Fruit fly (Drosophila melanogaster) whole organism, wandering third instar larva: ENCODE measurements around the gene Syx5.

Source experiments
- Abd-B ChIP-seq: fragments of >200 bp; optimal IDR thresholded peaks from 2 replicates; lab custom pipeline; 2017; ENCODE audit warnings: missing biosample characterization, missing genetic modification characterization
- CG32264 ChIP-seq: fragments of 200-800 bp; sonication (Bioruptor generic); optimal IDR thresholded peaks from 2 replicates; lab custom pipeline; 2016; ENCODE audit warnings: missing biosample characterization, missing genetic modification characterization
- CG9705 ChIP-seq: fragments of 200-800 bp; sonication (Bioruptor generic); optimal IDR thresholded peaks from 2 replicates; lab custom pipeline; 2018; ENCODE audit warnings: missing biosample characterization, mild to moderate bottlenecking, missing genetic modification characterization
- CrebA ChIP-seq: fragments of 200-800 bp; sonication (Bioruptor generic); optimal IDR thresholded peaks from 2 replicates; lab custom pipeline; 2016; ENCODE audit warnings: missing biosample characterization, mild to moderate bottlenecking, missing genetic modification characterization, borderline replicate concordance
- Dfd ChIP-seq: fragments of >200 bp; optimal IDR thresholded peaks from 2 replicates; lab custom pipeline; 2017; ENCODE audit warnings: missing biosample characterization, missing genetic modification characterization
- Dif ChIP-seq: fragments of 200-275, 200-300 bp; sonication (Bioruptor generic); optimal IDR thresholded peaks from 2 replicates; lab custom pipeline; 2018; ENCODE audit warnings: missing biosample characterization, missing genetic modification characterization; ENCODE audit not compliant: partially characterized antibody
- GATAd ChIP-seq: sonication (Bioruptor generic); optimal IDR thresholded peaks from 2 replicates; lab custom pipeline; 2016; ENCODE audit warnings: missing biosample characterization, missing genetic modification characterization
- HLH106 ChIP-seq: fragments of 200-800 bp; optimal IDR thresholded peaks from 3 replicates; lab custom pipeline; 2019; ENCODE audit warnings: missing biosample characterization, mild to moderate bottlenecking, missing genetic modification characterization, moderate library complexity
- Hnf4 ChIP-seq: fragments of 200-800 bp; sonication (Bioruptor generic); optimal IDR thresholded peaks from 2 replicates; lab custom pipeline; 2016; ENCODE audit warnings: missing biosample characterization, mild to moderate bottlenecking, missing genetic modification characterization
- Hr78 ChIP-seq: fragments of >200 bp; optimal IDR thresholded peaks from 2 replicates; lab custom pipeline; 2017; ENCODE audit warnings: missing biosample characterization, missing genetic modification characterization
- Hr83 ChIP-seq: fragments of 200-300 bp; sonication (Bioruptor generic); optimal IDR thresholded peaks from 2 replicates; lab custom pipeline; 2016; ENCODE audit warnings: missing biosample characterization, mild to moderate bottlenecking, missing genetic modification characterization, moderate library complexity; ENCODE audit not compliant: poor library complexity, severe bottlenecking
- Jra ChIP-seq: sonication (Bioruptor generic); optimal IDR thresholded peaks from 2 replicates; lab custom pipeline; 2016; ENCODE audit warnings: missing biosample characterization, missing genetic modification characterization
- Mio ChIP-seq: sonication (Bioruptor generic); optimal IDR thresholded peaks from 2 replicates; lab custom pipeline; 2016; ENCODE audit warnings: missing biosample characterization, missing genetic modification characterization
- Myc ChIP-seq: fragments of >200 bp; optimal IDR thresholded peaks from 2 replicates; lab custom pipeline; 2017
- N ChIP-seq: fragments of >200 bp; optimal IDR thresholded peaks from 2 replicates; lab custom pipeline; 2018; ENCODE audit warnings: missing biosample characterization, missing external identifiers, missing genetic modification characterization
- OdsH ChIP-seq: fragments of 200-800 bp; sonication (Bioruptor generic); optimal IDR thresholded peaks from 2 replicates; lab custom pipeline; 2016; ENCODE audit warnings: missing biosample characterization, mild to moderate bottlenecking, missing genetic modification characterization
- Rel ChIP-seq, 2 experiments: fragments of 200-800 bp; sonication (Bioruptor generic) in 1 of 2; optimal IDR thresholded peaks; 2 replicates in 1 of 2; 3 replicates in 1 of 2; lab custom pipeline; 2016 to 2019; ENCODE audit warnings: mild to moderate bottlenecking in 2 of 2, missing biosample characterization in 2 of 2, missing genetic modification characterization in 2 of 2, moderate library complexity in 1 of 2
- Sp1 ChIP-seq: fragments of 200-800 bp; sonication (Bioruptor generic); optimal IDR thresholded peaks from 3 replicates; lab custom pipeline; 2019; ENCODE audit warnings: missing biosample characterization, mild to moderate bottlenecking, missing genetic modification characterization, moderate library complexity
- Vsx2 ChIP-seq: fragments of 200-300, 225-300 bp; sonication (Bioruptor generic); optimal IDR thresholded peaks from 2 replicates; lab custom pipeline; 2018; ENCODE audit warnings: missing biosample characterization, missing genetic modification characterization; ENCODE audit not compliant: partially characterized antibody
- br ChIP-seq: fragments of 200-800 bp; sonication (Bioruptor generic); optimal IDR thresholded peaks from 2 replicates; lab custom pipeline; 2016; ENCODE audit warnings: missing biosample characterization, missing genetic modification characterization
- brk ChIP-seq: fragments of 200-800 bp; sonication (Bioruptor generic); optimal IDR thresholded peaks from 2 replicates; lab custom pipeline; 2016; ENCODE audit warnings: missing biosample characterization, mild to moderate bottlenecking, missing genetic modification characterization
- dl ChIP-seq, 2 experiments: fragments of 175-275, 200-275 bp in 1 of 2; fragments of 200-275 bp in 1 of 2; sonication (Bioruptor generic); optimal IDR thresholded peaks; lab custom pipeline; 2018; ENCODE audit warnings: mild to moderate bottlenecking in 2 of 2, missing biosample characterization in 2 of 2, missing genetic modification characterization in 2 of 2, moderate library complexity in 2 of 2; ENCODE audit not compliant: partially characterized antibody in 2 of 2, insufficient read depth in 1 of 2
- dmrt93B ChIP-seq: fragments of 200-800 bp; sonication (Bioruptor generic); optimal IDR thresholded peaks from 2 replicates; lab custom pipeline; 2018; ENCODE audit warnings: missing biosample characterization, mild to moderate bottlenecking, missing genetic modification characterization
- dsf ChIP-seq: sonication (Bioruptor generic); optimal IDR thresholded peaks from 2 replicates; lab custom pipeline; 2016; ENCODE audit warnings: missing biosample characterization, missing genetic modification characterization, borderline replicate concordance
- ey ChIP-seq: fragments of 200-800 bp; sonication (Bioruptor generic); optimal IDR thresholded peaks from 2 replicates; lab custom pipeline; 2016; ENCODE audit warnings: missing biosample characterization, missing genetic modification characterization
- foxo ChIP-seq, 2 experiments: fragments of 200-800 bp; sonication (Bioruptor generic); optimal IDR thresholded peaks; 2 replicates in 1 of 2; 3 replicates in 1 of 2; lab custom pipeline; 2016 to 2017; ENCODE audit warnings: missing biosample characterization in 2 of 2, missing genetic modification characterization in 2 of 2
- fru ChIP-seq: fragments of 200-800 bp; sonication (Bioruptor generic); optimal IDR thresholded peaks from 3 replicates; lab custom pipeline; 2016; ENCODE audit warnings: missing biosample characterization, mild to moderate bottlenecking, missing genetic modification characterization
- h ChIP-seq: fragments of 200-800 bp; sonication (Bioruptor generic); optimal IDR thresholded peaks from 3 replicates; lab custom pipeline; 2016; ENCODE audit warnings: missing biosample characterization, mild to moderate bottlenecking, missing genetic modification characterization
- jim ChIP-seq: fragments of 175-275, 200-325 bp; sonication (Bioruptor generic); optimal IDR thresholded peaks from 2 replicates; lab custom pipeline; 2016; ENCODE audit warnings: missing biosample characterization, mild to moderate bottlenecking, missing genetic modification characterization
- lola ChIP-seq: fragments of >200 bp; optimal IDR thresholded peaks from 2 replicates; lab custom pipeline; 2017; ENCODE audit warnings: missing biosample characterization, missing genetic modification characterization
- pan ChIP-seq: fragments of >200 bp; optimal IDR thresholded peaks from 2 replicates; lab custom pipeline; 2017
- psq ChIP-seq: fragments of 200-800 bp; sonication (Bioruptor generic); optimal IDR thresholded peaks from 3 replicates; lab custom pipeline; 2017; ENCODE audit warnings: missing biosample characterization, mild to moderate bottlenecking, missing genetic modification characterization, moderate library complexity
- rgr ChIP-seq: fragments of 200-800 bp; sonication (Bioruptor generic); optimal IDR thresholded peaks from 3 replicates; lab custom pipeline; 2016; ENCODE audit warnings: missing biosample characterization, mild to moderate bottlenecking, missing genetic modification characterization
- sage ChIP-seq: fragments of 200-800 bp; sonication (Bioruptor generic); optimal IDR thresholded peaks from 2 replicates; lab custom pipeline; 2016; ENCODE audit warnings: missing biosample characterization, mild to moderate bottlenecking, missing genetic modification characterization
- sv ChIP-seq: fragments of 200-800 bp; sonication (Bioruptor generic); optimal IDR thresholded peaks from 3 replicates; lab custom pipeline; 2016; ENCODE audit warnings: missing biosample characterization, missing genetic modification characterization
- tai ChIP-seq: sonication (Bioruptor generic); optimal IDR thresholded peaks from 2 replicates; lab custom pipeline; 2016; ENCODE audit warnings: missing biosample characterization, missing genetic modification characterization
- usp ChIP-seq: fragments of >200 bp; optimal IDR thresholded peaks from 2 replicates; lab custom pipeline; 2017; ENCODE audit warnings: missing biosample characterization, missing genetic modification characterization
- woc ChIP-seq: sonication (Bioruptor generic); optimal IDR thresholded peaks from 2 replicates; lab custom pipeline; 2016; ENCODE audit warnings: missing biosample characterization, mild to moderate bottlenecking, missing genetic modification characterization

Syx5 gene

DNA sequence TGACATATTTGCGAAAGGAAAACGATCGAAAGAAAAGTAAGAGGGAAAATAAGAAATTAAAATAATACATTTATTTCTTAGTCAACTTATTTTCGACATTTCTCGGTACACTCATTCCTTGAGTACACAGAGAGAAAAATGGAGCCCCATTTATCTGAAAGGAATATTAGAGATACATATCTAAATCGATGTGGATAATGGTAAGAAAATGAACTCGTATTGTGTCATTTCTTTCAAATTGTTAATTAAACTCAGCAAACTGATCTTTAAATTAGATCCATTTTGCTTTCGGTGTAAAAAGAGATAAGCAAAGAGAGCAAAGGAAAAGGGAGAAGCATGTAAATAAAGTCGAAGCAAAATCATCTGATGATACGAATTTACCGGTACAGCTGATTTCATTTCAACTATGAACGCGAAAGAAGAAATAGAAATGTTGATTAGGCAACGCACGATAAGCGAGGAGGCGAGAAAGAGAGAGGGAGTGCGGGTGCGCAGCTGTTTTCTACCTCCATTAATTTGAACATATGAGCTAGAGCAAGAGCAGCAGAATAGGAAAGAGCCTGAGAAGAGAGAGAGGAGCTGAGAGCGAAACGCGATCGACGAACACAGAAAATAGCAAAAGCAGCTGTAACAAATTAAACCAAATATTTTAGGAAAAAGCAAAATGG is 21.3 kb upstream of the Syx5 start:
- TF ChIP-seq CG32264 (GFP tag; lab: Kevin White, UChicago) (peak; percentile 83), sv (peak; percentile 51), usp (GFP tag; lab: Kevin White, UChicago) (no peak), Jra (GFP tag; lab: Kevin White, UChicago) (peak; percentile 60), Mio (GFP tag; lab: Kevin White, UChicago) (peak; percentile 17), CrebA (GFP tag; lab: Kevin White, UChicago) (peak; percentile 48), Hr83 (GFP tag; lab: Kevin White, UChicago) (no peak), lola (GFP tag; lab: Kevin White, UChicago) (no peak), Hr78 (no peak), Vsx2 (GFP tag; lab: Kevin White, UChicago) (no peak), Dfd (GFP tag; lab: Kevin White, UChicago) (no peak), brk (GFP tag; lab: Kevin White, UChicago) (peak; percentile 37), dl (GFP tag; optimal IDR thresholded peaks at IDR 0.05; lab: Kevin White, UChicago; ENCODE audit: insufficient read depth in 1 of 2, partially characterized antibody in 2 of 2) (peak in 1 of 2 experiments; percentile 33), ey (GFP tag; lab: Kevin White, UChicago) (peak; percentile 89), Sp1 (GFP tag; lab: Kevin White, UChicago) (peak; percentile 89), fru (GFP tag; lab: Kevin White, UChicago) (peak; percentile 81), jim (GFP tag; lab: Kevin White, UChicago) (no peak), foxo (GFP tag; optimal IDR thresholded peaks at IDR 0.05; lab: Kevin White, UChicago) (peak; percentile 33 to 89), dmrt93B (GFP tag; lab: Kevin White, UChicago) (peak; percentile 72), tai (GFP tag; lab: Kevin White, UChicago) (peak; percentile 71), GATAd (peak; percentile 2), pan (lab: Kevin White, UChicago) (no peak), rgr (GFP tag; lab: Kevin White, UChicago) (peak; percentile 91), woc (GFP tag; lab: Kevin White, UChicago) (no peak), br (GFP tag; lab: Kevin White, UChicago) (peak; percentile 90), sage (peak; percentile 77), Myc (lab: Kevin White, UChicago) (no peak), Rel (GFP tag; optimal IDR thresholded peaks at IDR 0.05; lab: Kevin White, UChicago) (no peak), Rel (tag; optimal IDR thresholded peaks at IDR 0.05; lab: Kevin White, UChicago) (peak; percentile 56), Abd-B (GFP tag; lab: Kevin White, UChicago) (no peak), psq (GFP tag; lab: Kevin White, UChicago) (peak; percentile 74), Hnf4 (GFP tag; lab: Kevin White, UChicago) (peak; percentile 84), N (GFP tag; lab: Kevin White, UChicago) (no peak), dsf (peak; percentile 11), CG9705 (peak; percentile 63), HLH106 (peak; percentile 92), h (GFP tag; lab: Kevin White, UChicago) (peak; percentile 91), OdsH (GFP tag; lab: Kevin White, UChicago) (peak; percentile 80), Dif (GFP tag; lab: Kevin White, UChicago) (peak; percentile 39)

DNA sequence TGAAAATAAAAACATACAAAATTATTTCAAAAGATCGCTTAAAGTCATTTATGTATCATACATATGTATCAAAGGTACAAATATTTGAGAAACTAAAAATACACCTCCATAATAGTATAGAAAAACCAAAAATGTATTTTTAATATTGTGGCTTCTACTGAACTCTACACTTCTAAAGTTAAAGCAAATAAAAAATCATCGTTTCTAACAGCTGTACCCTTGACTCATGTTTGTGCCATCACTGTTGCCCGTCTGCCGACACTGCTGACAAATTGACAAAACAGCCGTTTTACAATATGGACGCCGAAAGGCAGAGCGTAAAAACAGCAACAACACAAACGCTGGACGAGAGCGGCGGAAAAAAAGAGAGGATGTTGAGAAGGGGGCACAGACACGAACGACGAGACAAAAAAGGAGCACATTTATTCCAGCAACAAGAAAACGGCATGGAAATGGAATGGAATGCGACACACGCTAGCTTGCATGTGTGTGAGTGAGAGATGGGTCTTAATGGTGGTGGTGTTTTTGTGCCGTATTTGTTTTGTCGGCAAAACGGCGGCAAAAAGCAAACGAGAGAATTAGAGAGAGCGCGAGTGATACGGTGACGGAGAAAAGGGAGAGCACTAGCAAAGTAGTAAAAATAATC is 20.7 kb upstream of the Syx5 start:
- TF ChIP-seq jim (GFP tag; lab: Kevin White, UChicago) (no peak), br (GFP tag; lab: Kevin White, UChicago) (peak; percentile 72), CG9705 (no peak), Sp1 (GFP tag; lab: Kevin White, UChicago) (peak; percentile 51), HLH106 (peak; percentile 59), CrebA (GFP tag; lab: Kevin White, UChicago) (peak; percentile 86), dl (GFP tag; optimal IDR thresholded peaks at IDR 0.05; lab: Kevin White, UChicago; ENCODE audit: insufficient read depth in 1 of 2, partially characterized antibody in 2 of 2) (peak; percentile 53 to 72), h (GFP tag; lab: Kevin White, UChicago) (peak; percentile 63), OdsH (GFP tag; lab: Kevin White, UChicago) (peak; percentile 47), Dif (GFP tag; lab: Kevin White, UChicago) (peak; percentile 82), Vsx2 (GFP tag; lab: Kevin White, UChicago) (no peak), pan (lab: Kevin White, UChicago) (no peak), Mio (GFP tag; lab: Kevin White, UChicago) (no peak), fru (GFP tag; lab: Kevin White, UChicago) (peak; percentile 69), dsf (peak; percentile 42), Rel (GFP tag; optimal IDR thresholded peaks at IDR 0.05; lab: Kevin White, UChicago) (no peak), Rel (tag; optimal IDR thresholded peaks at IDR 0.05; lab: Kevin White, UChicago) (peak; percentile 44), Dfd (GFP tag; lab: Kevin White, UChicago) (no peak), foxo (GFP tag; optimal IDR thresholded peaks at IDR 0.05; lab: Kevin White, UChicago) (peak; percentile 61 to 74), Myc (lab: Kevin White, UChicago) (no peak), woc (GFP tag; lab: Kevin White, UChicago) (no peak), ey (GFP tag; lab: Kevin White, UChicago) (peak; percentile 46), rgr (GFP tag; lab: Kevin White, UChicago) (peak; percentile 70), tai (GFP tag; lab: Kevin White, UChicago) (no peak), Hr83 (GFP tag; lab: Kevin White, UChicago) (peak; percentile 57), lola (GFP tag; lab: Kevin White, UChicago) (no peak), N (GFP tag; lab: Kevin White, UChicago) (no peak), Abd-B (GFP tag; lab: Kevin White, UChicago) (no peak), sv (peak; percentile 41), Jra (GFP tag; lab: Kevin White, UChicago) (peak; percentile 50), brk (GFP tag; lab: Kevin White, UChicago) (peak; percentile 72), dmrt93B (GFP tag; lab: Kevin White, UChicago) (peak; percentile 21), Hr78 (no peak), usp (GFP tag; lab: Kevin White, UChicago) (no peak), CG32264 (GFP tag; lab: Kevin White, UChicago) (peak; percentile 40), Hnf4 (GFP tag; lab: Kevin White, UChicago) (peak; percentile 17), psq (GFP tag; lab: Kevin White, UChicago) (peak; percentile 93)
